Worm (Caenorhabditis elegans): Measurements from ENCODE around the gene srx-113.
A peak's percentile ranks its signal among the peaks of the same experiment; 100 is the strongest.

The srx-113 gene

ce11 chrV:12611029-12611428 is 20.9 kb downstream of the srx-113 start, which contains the start of gene cubn-1:
Gene cubn-1, plus strand, starts transcription at chrV:12611329.
- no peak for TF ChIP-seq ceh-82 (tag; optimal IDR thresholded peaks at IDR 0.05)
- TF ChIP-seq lsy-2 (tag; optimal IDR thresholded peaks at IDR 0.05), result no peak
- TF ChIP-seq isw-1 (GFP tag; IDR thresholded peaks at IDR 0.05), result no peak
- no peak for TF ChIP-seq ztf-4 (tag; optimal IDR thresholded peaks at IDR 0.05)
- no peak for TF ChIP-seq fos-1 (tag; optimal IDR thresholded peaks at IDR 0.05)
- TF ChIP-seq hlh-4 (tag; optimal IDR thresholded peaks at IDR 0.05), result no peak
- TF ChIP-seq C34B4.2 (tag; optimal IDR thresholded peaks at IDR 0.05), result no peak
- no peak for TF ChIP-seq nhr-71 (tag; optimal IDR thresholded peaks at IDR 0.05)
- TF ChIP-seq nhr-77 (tag; optimal IDR thresholded peaks at IDR 0.05), result no peak

ce11 chrV:12609526-12609925 is 22.4 kb downstream of the srx-113 start, which contains the start of gene ZC116.1:
Gene ZC116.1, plus strand, starts transcription at chrV:12609826.
- TF ChIP-seq tbx-2 (tag; optimal IDR thresholded peaks at IDR 0.05) (no peak), ceh-8 (GFP tag; optimal IDR thresholded peaks at IDR 0.05) (no peak), egl-13 (tag; optimal IDR thresholded peaks at IDR 0.05) (no peak), sptf-1 (tag; optimal IDR thresholded peaks at IDR 0.05) (no peak), efl-3 (GFP tag; optimal IDR thresholded peaks at IDR 0.05) (no peak), zag-1 (tag; optimal IDR thresholded peaks at IDR 0.05) (no peak), snpc-4 (tag; optimal IDR thresholded peaks at IDR 0.05) (no peak)

ce11 chrV:12608857-12609256 is 23.1 kb downstream of the srx-113 start, which contains the start of gene ZC116.5:
Gene ZC116.5, minus strand, starts transcription at chrV:12608957.
- TF ChIP-seq snpc-4 (tag; optimal IDR thresholded peaks at IDR 0.05) (no peak), nhr-28 (tag; optimal IDR thresholded peaks at IDR 0.05) (no peak), ceh-90 (tag; optimal IDR thresholded peaks at IDR 0.05) (no peak), jun-1 (tag; optimal IDR thresholded peaks at IDR 0.05) (no peak)

ce11 chrV:12607113-12607512 is 24.8 kb downstream of the srx-113 start, which contains the start of gene erg-28:
Gene erg-28, plus strand, starts transcription at chrV:12607413.
- no peak for TF ChIP-seq egl-27 (tag; optimal IDR thresholded peaks at IDR 0.05)
- no peak for TF ChIP-seq aly-2 (tag; optimal IDR thresholded peaks at IDR 0.05)

- TF ChIP-seq mep-1 (tag; optimal IDR thresholded peaks at IDR 0.05), result no peak
- no peak for TF ChIP-seq nhr-28 (tag; optimal IDR thresholded peaks at IDR 0.05)
- TF ChIP-seq jun-1 (tag; optimal IDR thresholded peaks at IDR 0.05), result no peak
- TF ChIP-seq sptf-1 (tag; optimal IDR thresholded peaks at IDR 0.05), result no peak
- TF ChIP-seq nhr-77 (tag; optimal IDR thresholded peaks at IDR 0.05), result no peak
Measured at ce11 chrV:12601835-12602234, 30.1 kb downstream of the srx-113 start.

ce11 chrV:12599510-12600242 is 32.3 kb downstream of the srx-113 start, which contains the start of gene C14C10.5:
Gene C14C10.5, plus strand, starts transcription at chrV:12600192.
- TF ChIP-seq unc-130 (tag; optimal IDR thresholded peaks at IDR 0.05) (no peak), pax-3 (tag; optimal IDR thresholded peaks at IDR 0.05) (no peak), egl-27 (tag; optimal IDR thresholded peaks at IDR 0.05) (no peak), ceh-8 (GFP tag; optimal IDR thresholded peaks at IDR 0.05) (no peak), nhr-76 (tag; optimal IDR thresholded peaks at IDR 0.05) (no peak), ceh-63 (GFP tag; optimal IDR thresholded peaks at IDR 0.05) (no peak), lin-13 (GFP tag; optimal IDR thresholded peaks at IDR 0.05) (no peak), lin-14 (GFP tag; optimal IDR thresholded peaks at IDR 0.05) (peak; percentile 19), sptf-1 (tag; optimal IDR thresholded peaks at IDR 0.05) (no peak), swsn-7 (tag; optimal IDR thresholded peaks at IDR 0.05) (no peak), mab-9 (GFP tag; IDR thresholded peaks at IDR 0.05) (no peak), zip-4 (GFP tag; optimal IDR thresholded peaks at IDR 0.05) (no peak), nhr-11 (tag; optimal IDR thresholded peaks at IDR 0.05) (no peak), grh-1 (GFP tag; IDR thresholded peaks at IDR 0.05) (no peak), nhr-84 (tag; optimal IDR thresholded peaks at IDR 0.05) (no peak), blmp-1 (tag; optimal IDR thresholded peaks at IDR 0.05) (no peak), ceh-88 (GFP tag; IDR thresholded peaks at IDR 0.05) (no peak), ets-5 (GFP tag; IDR thresholded peaks at IDR 0.05) (no peak), nhr-20 (tag; optimal IDR thresholded peaks at IDR 0.05) (peak; percentile 14), xbp-1 (tag; optimal IDR thresholded peaks at IDR 0.05) (no peak), nhr-85 (tag) (peak; percentile 37), irx-1 (tag; optimal IDR thresholded peaks at IDR 0.05) (no peak), ces-1 (GFP tag; optimal IDR thresholded peaks at IDR 0.05) (no peak), dpl-1 (GFP tag; optimal IDR thresholded peaks at IDR 0.05) (no peak)
